Fruit fly (Drosophila melanogaster): ENCODE results near the gene CG33339.
A peak's percentile ranks its signal among the peaks of the same experiment; 100 is the strongest.

Gene CG33339

DNA sequence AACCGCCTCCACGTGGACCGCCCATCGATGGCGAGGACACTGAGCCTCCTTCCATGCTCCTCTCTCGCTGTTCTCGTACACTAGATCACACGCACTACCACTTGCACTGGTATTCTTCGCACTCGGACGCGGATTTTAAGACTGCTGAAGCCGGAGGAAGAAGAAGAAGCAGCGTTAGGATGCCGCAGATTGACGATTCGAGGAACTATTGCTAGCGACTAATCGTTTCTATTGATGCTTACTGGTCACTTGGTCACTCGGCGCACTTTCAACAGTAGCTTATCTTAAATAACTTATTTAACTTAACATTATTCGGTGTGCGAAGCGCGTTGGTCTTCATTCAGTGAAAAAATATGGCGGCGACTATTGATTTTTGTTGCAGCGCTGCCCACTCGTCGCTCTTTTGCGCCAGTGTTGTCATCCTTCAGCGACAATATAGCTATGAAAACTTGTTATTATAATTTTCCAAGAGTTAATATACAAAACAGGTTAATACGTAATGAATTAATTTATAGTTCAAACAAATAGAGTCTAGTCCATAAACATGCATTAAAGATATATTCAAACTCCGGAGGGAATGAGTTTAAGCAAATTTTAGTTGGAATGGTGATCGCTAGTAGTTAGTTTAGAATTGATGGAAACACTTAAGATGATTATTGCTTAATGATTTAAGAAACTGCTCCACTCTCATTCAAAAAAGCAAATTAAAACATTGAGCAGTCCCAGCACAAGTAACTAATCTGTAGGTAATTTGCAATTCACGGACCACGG, 13.0 kb upstream of the CG33339 start, which contains the start of the genes CG5746 and CG6454 (continued):
- TF ChIP-seq gsb (GFP tag; IDR thresholded peaks at IDR 0.05) (no peak), pnt (GFP tag; optimal IDR thresholded peaks at IDR 0.05) (peak; percentile 14), maf-S (GFP tag; optimal IDR thresholded peaks at IDR 0.05) (peak; percentile 57), Ada2b (GFP tag; IDR thresholded peaks at IDR 0.05) (no peak), cato (GFP tag; optimal IDR thresholded peaks at IDR 0.05; ENCODE audit: borderline replicate concordance) (peak; percentile 19), CG18476 (GFP tag; optimal IDR thresholded peaks at IDR 0.05) (peak; percentile 41), Optix (GFP tag; IDR thresholded peaks at IDR 0.05) (no peak), CG9727 (GFP tag; optimal IDR thresholded peaks at IDR 0.05) (peak; percentile 50), CG4707 (GFP tag; optimal IDR thresholded peaks at IDR 0.05) (no peak), dpn (GFP tag; optimal IDR thresholded peaks at IDR 0.05) (peak; percentile 31 to 65), CG30403 (GFP tag; optimal IDR thresholded peaks at IDR 0.05) (peak; percentile 78), CTCF (GFP tag; optimal IDR thresholded peaks at IDR 0.05) (no peak), CG4360 (GFP tag; IDR thresholded peaks at IDR 0.05) (peak; percentile 79), CG14860 (GFP tag; IDR thresholded peaks at IDR 0.05; ENCODE audit: partially characterized antibody) (no peak), CG7786 (GFP tag; optimal IDR thresholded peaks at IDR 0.05) (peak; percentile 60), fd96Cb (tag; optimal IDR thresholded peaks at IDR 0.05) (peak; percentile 25), phol (tag; optimal IDR thresholded peaks at IDR 0.05) (peak; percentile 99), CG30431 (GFP tag; optimal IDR thresholded peaks at IDR 0.05) (no peak), Xbp1 (GFP tag; optimal IDR thresholded peaks at IDR 0.05) (peak; percentile 68), Abd-B (GFP tag; optimal IDR thresholded peaks at IDR 0.05) (no peak), Dbx (GFP tag; IDR thresholded peaks at IDR 0.05) (0 out of 3 replicates have a peak, but pooled peaks have one; percentile 48), Chrac-16 (GFP tag; optimal IDR thresholded peaks at IDR 0.05) (peak; percentile 64), CG7987 (GFP tag; optimal IDR thresholded peaks at IDR 0.05) (no peak), CG5245 (GFP tag; optimal IDR thresholded peaks at IDR 0.05) (peak; percentile 28), CG3163 (GFP tag; optimal IDR thresholded peaks at IDR 0.05) (peak; percentile 56), NK7.1 (GFP tag; optimal IDR thresholded peaks at IDR 0.05) (no peak), CG2199 (GFP tag; IDR thresholded peaks at IDR 0.05) (no peak), tap (tag; optimal IDR thresholded peaks at IDR 0.05) (no peak), emc (GFP tag; optimal IDR thresholded peaks at IDR 0.05) (no peak), Jarid2 (GFP tag; optimal IDR thresholded peaks at IDR 0.05) (no peak), CG10267 (tag; optimal IDR thresholded peaks at IDR 0.05) (peak; percentile 72), Dip3 (GFP tag; optimal IDR thresholded peaks at IDR 0.05) (peak; percentile 71), CG16863 (GFP tag; optimal IDR thresholded peaks at IDR 0.05) (peak; percentile 56), zen (tag; optimal IDR thresholded peaks at IDR 0.05) (peak; percentile 25), CG17186 (GFP tag; optimal IDR thresholded peaks at IDR 0.05) (peak; percentile 69), CG6175 (GFP tag; IDR thresholded peaks at IDR 0.05) (no peak), CG11560 (tag; IDR thresholded peaks at IDR 0.05) (no peak), ranshi (GFP tag; IDR thresholded peaks at IDR 0.05) (0 out of 2 replicates have a peak, but pooled peaks have one; percentile 40), Spps (tag; optimal IDR thresholded peaks at IDR 0.05) (no peak), ap (GFP tag; IDR thresholded peaks at IDR 0.05) (no peak), CG3726 (GFP tag; IDR thresholded peaks at IDR 0.05) (no peak), sqz (GFP tag; optimal IDR thresholded peaks at IDR 0.05) (no peak), Max (GFP tag; optimal IDR thresholded peaks at IDR 0.05) (peak; percentile 39), CG31388 (GFP tag; optimal IDR thresholded peaks at IDR 0.05) (no peak), salm (tag; optimal IDR thresholded peaks at IDR 0.05) (no peak), CG7372 (GFP tag; IDR thresholded peaks at IDR 0.05) (no peak), TFAM (GFP tag; optimal IDR thresholded peaks at IDR 0.05) (no peak), CG11504 (tag; optimal IDR thresholded peaks at IDR 0.05) (no peak), schlank (tag; optimal IDR thresholded peaks at IDR 0.05) (no peak), CG15514 (GFP tag; optimal IDR thresholded peaks at IDR 0.05) (peak; percentile 33), Sry-δ (GFP tag; optimal IDR thresholded peaks at IDR 0.05) (peak; percentile 38)

Data from whole organism, embryonic.